Worm (Caenorhabditis elegans) whole organism, mixed stage, embryonic: ENCODE results near the gene F02D8.1.

ENCODE experiments used
- ces-1 ChIP-seq: fragments of 150-350 bp; optimal IDR thresholded peaks from 2 replicates; lab custom pipeline; 2014; ENCODE audit warnings: missing biosample characterization, missing genetic modification reagents, missing genetic modification characterization
- elt-3 ChIP-seq: fragments of 150-350 bp; optimal IDR thresholded peaks from 2 replicates; lab custom pipeline; 2014; ENCODE audit warnings: missing biosample characterization, missing genetic modification characterization
- lin-13 ChIP-seq: fragments of 150-350 bp; optimal IDR thresholded peaks from 2 replicates; lab custom pipeline; 2014; ENCODE audit warnings: missing biosample characterization, missing genetic modification characterization
- mep-1 ChIP-seq: fragments of 150-350 bp; optimal IDR thresholded peaks from 2 replicates; lab custom pipeline; 2017; ENCODE audit warnings: missing biosample characterization, missing genetic modification reagents, missing genetic modification characterization, inconsistent platforms
- nhr-237 ChIP-seq: fragments of 150-350 bp; optimal IDR thresholded peaks from 2 replicates; lab custom pipeline; 2014; ENCODE audit warnings: missing biosample characterization, missing genetic modification characterization
- nhr-76 ChIP-seq: sonication (generic microtip); optimal IDR thresholded peaks from 2 replicates; lab custom pipeline; 2017; ENCODE audit warnings: missing biosample characterization, missing genetic modification characterization
- pha-4 ChIP-seq: fragments of 150-350 bp; optimal IDR thresholded peaks from 2 replicates; lab custom pipeline; 2018; ENCODE audit warnings: missing biosample characterization, missing genetic modification reagents, missing genetic modification characterization
- sem-2 ChIP-seq: fragments of 200-800 bp; sonication (Bioruptor generic); optimal IDR thresholded peaks from 2 replicates; lab custom pipeline; 2018; ENCODE audit warnings: mild to moderate bottlenecking, missing genetic modification characterization, missing compliant biosample characterization
- snpc-4 ChIP-seq: fragments of 150-350 bp; optimal IDR thresholded peaks from 2 replicates; lab custom pipeline; 2014; ENCODE audit warnings: missing biosample characterization, missing genetic modification characterization
- sptf-1 ChIP-seq: sonication (generic microtip); optimal IDR thresholded peaks from 2 replicates; lab custom pipeline; 2017; ENCODE audit warnings: mild to moderate bottlenecking, missing genetic modification characterization, moderate library complexity, missing compliant biosample characterization
- unc-39 ChIP-seq: fragments of 150-350 bp; optimal IDR thresholded peaks from 2 replicates; lab custom pipeline; 2014; ENCODE audit warnings: missing biosample characterization, missing genetic modification characterization

- TF ChIP-seq mep-1 = no peak
- no peak for TF ChIP-seq nhr-76 (tag; lab: Kevin White, UChicago)
- TF ChIP-seq pha-4 (tag; lab: Kevin White, UChicago) = no peak
- no peak for TF ChIP-seq sem-2 (GFP tag; lab: Kevin White, UChicago)
- no peak for TF ChIP-seq unc-39 (tag; lab: Kevin White, UChicago)
- TF ChIP-seq ces-1 (GFP tag; lab: Kevin White, UChicago) = no peak
- no peak for TF ChIP-seq nhr-237
- TF ChIP-seq sptf-1 (tag; lab: Kevin White, UChicago) = no peak
- no peak for TF ChIP-seq snpc-4 (tag; lab: Kevin White, UChicago)
- no peak for TF ChIP-seq elt-3 (tag; lab: Kevin White, UChicago)
- TF ChIP-seq lin-13 (tag; lab: Kevin White, UChicago) = no peak
Observed at ce11 chrV:15020229-15020628, 41.7 kb upstream of the F02D8.1 start, which contains the start of gene F14H8.2.
